Fruit fly (Drosophila melanogaster) Kc167 (cell line): ENCODE results near the gene scpr-A.

Source experiments
- Myc ChIP-seq: fragments of >200 bp; optimal IDR thresholded peaks from 2 replicates; lab custom pipeline; 2017; ENCODE audit warnings: missing external identifiers
- ttk ChIP-seq: sonication (Bioruptor generic); optimal IDR thresholded peaks from 2 replicates; lab custom pipeline; 2017; ENCODE audit warnings: missing external identifiers

DNA sequence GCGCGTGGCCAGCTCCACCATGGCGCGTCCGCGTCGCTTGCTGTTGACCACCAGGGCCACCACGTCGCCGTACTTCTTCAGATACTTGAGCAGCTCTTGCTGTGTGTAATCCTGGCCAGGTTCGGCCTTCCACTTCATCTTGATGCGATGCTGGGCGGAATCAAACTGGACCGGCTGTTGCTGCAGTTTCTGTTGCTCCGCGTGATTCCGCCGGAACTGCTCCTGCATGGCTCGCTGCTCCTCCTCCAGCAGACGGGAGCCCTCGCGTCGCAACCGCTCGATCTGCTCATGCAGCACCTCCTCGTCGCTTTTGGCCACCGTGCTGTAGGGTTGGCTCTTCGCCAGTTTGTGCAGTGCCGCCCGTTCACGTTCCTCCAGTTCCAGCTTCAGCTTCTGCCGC is 9.9 kb upstream of the scpr-A start:
- TF ChIP-seq ttk (lab: Kevin White, UChicago) (peak; percentile 67), Myc (lab: Kevin White, UChicago) (no peak)
